Worm (Caenorhabditis elegans): ENCODE data around the gene pqn-83.

ce11 chrIII:13069416-13069815, 29.8 kb downstream of the pqn-83 start:
- TF ChIP-seq mdl-1 (tag; optimal IDR thresholded peaks at IDR 0.05) (no peak), ces-1 (GFP tag; optimal IDR thresholded peaks at IDR 0.05) (no peak), nhr-28 (tag; optimal IDR thresholded peaks at IDR 0.05) (peak; percentile 66), pha-4 (GFP tag; IDR thresholded peaks at IDR 0.05) (no peak), pha-4 (tag; optimal IDR thresholded peaks at IDR 0.05) (no peak), lir-3 (tag; optimal IDR thresholded peaks at IDR 0.05) (no peak), ama-1 (optimal IDR thresholded peaks at IDR 0.05) (no peak)

Measured in whole organism, L4 larva.